Fruit fly (Drosophila melanogaster): ENCODE measurements around the gene smash.

smash gene

dm6 chr3R:4663068-4663467, 3.7 kb downstream of the smash start:
- TF ChIP-seq esn (GFP tag; optimal IDR thresholded peaks at IDR 0.05): peak; percentile 25
- TF ChIP-seq OdsH (GFP tag; optimal IDR thresholded peaks at IDR 0.05): peak; percentile 73
- peak; percentile 55 for TF ChIP-seq CG10631 (GFP tag; optimal IDR thresholded peaks at IDR 0.05)
- TF ChIP-seq CG6276 (GFP tag; optimal IDR thresholded peaks at IDR 0.05): peak; percentile 80
- TF ChIP-seq Eip75B (GFP tag; optimal IDR thresholded peaks at IDR 0.05): peak; percentile 68
- peak; percentile 64 for TF ChIP-seq CG4318 (GFP tag; optimal IDR thresholded peaks at IDR 0.05)
- TF ChIP-seq fkh (GFP tag; optimal IDR thresholded peaks at IDR 0.05): no peak
- peak; percentile 15 for TF ChIP-seq CG9139 (GFP tag; optimal IDR thresholded peaks at IDR 0.05)
- TF ChIP-seq dsx (GFP tag; optimal IDR thresholded peaks at IDR 0.05; ENCODE audit: poor library complexity, severe bottlenecking): peak; percentile 14
- TF ChIP-seq cyc (GFP tag; optimal IDR thresholded peaks at IDR 0.05): peak; percentile 29
- TF ChIP-seq CG34406 (GFP tag; optimal IDR thresholded peaks at IDR 0.05): peak; percentile 48
- no peak for TF ChIP-seq Eip93F (GFP tag; optimal IDR thresholded peaks at IDR 0.05)
- peak; percentile 78 for TF ChIP-seq CG6163 (GFP tag; IDR thresholded peaks at IDR 0.05)
- peak; percentile 50 for TF ChIP-seq CG6792 (GFP tag; optimal IDR thresholded peaks at IDR 0.05)
- TF ChIP-seq Ets96B (tag; optimal IDR thresholded peaks at IDR 0.05): peak; percentile 56
- TF ChIP-seq dac (GFP tag; optimal IDR thresholded peaks at IDR 0.05): peak; percentile 34
- peak; percentile 86 for TF ChIP-seq CG8119 (GFP tag; IDR thresholded peaks at IDR 0.05)
- no peak for TF ChIP-seq Sox102F (GFP tag; optimal IDR thresholded peaks at IDR 0.05)
- TF ChIP-seq acj6 (GFP tag; optimal IDR thresholded peaks at IDR 0.05): peak; percentile 51
- TF ChIP-seq CG6854 (GFP tag; optimal IDR thresholded peaks at IDR 0.05): no peak
- peak; percentile 16 for TF ChIP-seq Sox15 (GFP tag; optimal IDR thresholded peaks at IDR 0.05)
- peak; percentile 88 for TF ChIP-seq eg (GFP tag; IDR thresholded peaks at IDR 0.05)
- peak; percentile 26 for TF ChIP-seq CG8632 (GFP tag; optimal IDR thresholded peaks at IDR 0.05)
- peak; percentile 25 for TF ChIP-seq Hr39 (GFP tag; optimal IDR thresholded peaks at IDR 0.05)
- TF ChIP-seq CG6808 (GFP tag; optimal IDR thresholded peaks at IDR 0.05): peak; percentile 54
- TF ChIP-seq vri (GFP tag; optimal IDR thresholded peaks at IDR 0.05): no peak
- TF ChIP-seq Sox14 (GFP tag; optimal IDR thresholded peaks at IDR 0.05): peak; percentile 46
- peak; percentile 51 for TF ChIP-seq Met (GFP tag; optimal IDR thresholded peaks at IDR 0.05)
- no peak for TF ChIP-seq Smox (GFP tag; optimal IDR thresholded peaks at IDR 0.05)
- TF ChIP-seq CG3032 (tag; optimal IDR thresholded peaks at IDR 0.05): peak; percentile 49
- peak; percentile 93 for TF ChIP-seq Eip78C (GFP tag)
- no peak for TF ChIP-seq Ets21C (GFP tag; optimal IDR thresholded peaks at IDR 0.05)
- no peak for TF ChIP-seq CG16779 (tag; optimal IDR thresholded peaks at IDR 0.05)
- peak; percentile 71 for TF ChIP-seq CG3919 (GFP tag; optimal IDR thresholded peaks at IDR 0.05)
- no peak for TF ChIP-seq Blimp-1 (GFP tag; optimal IDR thresholded peaks at IDR 0.05)
- TF ChIP-seq CG32006 (GFP tag; optimal IDR thresholded peaks at IDR 0.05): peak; percentile 78
- no peak for TF ChIP-seq Hr38 (GFP tag; optimal IDR thresholded peaks at IDR 0.05)
- TF ChIP-seq CG7368 (GFP tag; optimal IDR thresholded peaks at IDR 0.05): peak; percentile 4
- TF ChIP-seq fd85E (GFP tag; optimal IDR thresholded peaks at IDR 0.05): no peak
- TF ChIP-seq fd59A (GFP tag; optimal IDR thresholded peaks at IDR 0.05): peak; percentile 27
- TF ChIP-seq lz (GFP tag; optimal IDR thresholded peaks at IDR 0.05): peak; percentile 36
- peak; percentile 50 for TF ChIP-seq CG10669 (GFP tag; optimal IDR thresholded peaks at IDR 0.05)
- TF ChIP-seq ss (GFP tag; optimal IDR thresholded peaks at IDR 0.05): peak; percentile 1 to 40
- peak; percentile 22 for TF ChIP-seq CG31627 (GFP tag; optimal IDR thresholded peaks at IDR 0.05)
- TF ChIP-seq Hr4 (GFP tag; optimal IDR thresholded peaks at IDR 0.05): peak; percentile 84
- peak; percentile 9 for TF ChIP-seq CG1621 (tag; optimal IDR thresholded peaks at IDR 0.05)
- peak; percentile 17 for TF ChIP-seq CG11902 (GFP tag; optimal IDR thresholded peaks at IDR 0.05)
- peak; percentile 72 for TF ChIP-seq net (GFP tag; optimal IDR thresholded peaks at IDR 0.05)
- peak; percentile 62 for TF ChIP-seq Lpt (GFP tag; optimal IDR thresholded peaks at IDR 0.05)
- peak; percentile 44 for TF ChIP-seq spab (GFP tag; optimal IDR thresholded peaks at IDR 0.05)
- TF ChIP-seq CG11762 (GFP tag; optimal IDR thresholded peaks at IDR 0.05; ENCODE audit: insufficient read depth): peak; percentile 27
- peak; percentile 74 for TF ChIP-seq svp (GFP tag)
